Fruit fly (Drosophila melanogaster): ENCODE results near the gene Xport-B.

Gene Xport-B

dm6 chr3R:19879470-19880052 is 35.7 kb downstream of the Xport-B start, which contains the start of gene Ask1:
Ask1 (plus strand) TSS chr3R:19879719.
- no peak for TF ChIP-seq noc (tag; optimal IDR thresholded peaks at IDR 0.05)

- no peak for TF ChIP-seq noc (tag; optimal IDR thresholded peaks at IDR 0.05)
These were observed 37.7 kb downstream of the Xport-B start, which contains the start of the genes CG17186 and Arc42 for dm6 chr3R:19877427-19878076. CG17186 (minus strand) TSS chr3R:19877514. Arc42 (plus strand) TSS chr3R:19877737.

DNA sequence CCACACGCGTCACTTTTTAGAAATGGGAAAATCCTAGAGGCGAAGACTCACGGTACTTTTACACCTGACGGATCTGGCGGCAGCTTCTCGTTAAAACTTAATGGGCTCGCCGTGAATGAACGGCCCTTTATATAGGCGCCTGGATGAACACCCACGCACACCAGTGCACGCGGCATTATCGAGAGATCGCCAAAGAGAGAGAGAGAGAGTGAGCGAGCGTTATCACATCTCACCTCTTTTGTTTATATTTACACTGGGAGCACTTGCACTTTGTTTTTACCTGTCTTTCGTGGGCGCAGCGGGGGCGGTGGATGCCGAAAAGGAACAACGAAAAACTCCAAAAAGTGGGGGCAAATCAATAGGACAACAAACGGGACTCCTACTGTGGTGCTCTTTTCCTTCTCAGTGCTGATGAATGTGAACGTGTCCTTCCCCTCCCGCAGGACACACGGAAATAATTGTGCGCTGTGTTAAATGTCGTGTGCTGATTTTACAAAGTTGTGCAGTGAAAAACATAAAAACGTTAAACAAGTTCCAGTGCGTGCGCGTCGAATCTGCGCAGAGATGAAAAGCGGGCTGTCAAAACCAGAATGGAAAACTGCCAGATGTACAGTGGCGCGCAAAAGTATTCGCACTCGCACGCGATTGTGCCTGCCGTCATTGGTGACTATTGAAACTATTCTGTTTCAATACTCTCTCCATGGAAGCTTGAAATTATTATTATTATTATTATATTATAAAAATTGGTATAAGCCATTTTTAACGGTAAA is 39.9 kb downstream of the Xport-B start, which contains the start of gene Mrp5:
Gene Mrp5 (minus strand): TSS at position 561 of the 770 bp plus-strand sequence.
- no peak for TF ChIP-seq noc (tag; optimal IDR thresholded peaks at IDR 0.05)

DNA sequence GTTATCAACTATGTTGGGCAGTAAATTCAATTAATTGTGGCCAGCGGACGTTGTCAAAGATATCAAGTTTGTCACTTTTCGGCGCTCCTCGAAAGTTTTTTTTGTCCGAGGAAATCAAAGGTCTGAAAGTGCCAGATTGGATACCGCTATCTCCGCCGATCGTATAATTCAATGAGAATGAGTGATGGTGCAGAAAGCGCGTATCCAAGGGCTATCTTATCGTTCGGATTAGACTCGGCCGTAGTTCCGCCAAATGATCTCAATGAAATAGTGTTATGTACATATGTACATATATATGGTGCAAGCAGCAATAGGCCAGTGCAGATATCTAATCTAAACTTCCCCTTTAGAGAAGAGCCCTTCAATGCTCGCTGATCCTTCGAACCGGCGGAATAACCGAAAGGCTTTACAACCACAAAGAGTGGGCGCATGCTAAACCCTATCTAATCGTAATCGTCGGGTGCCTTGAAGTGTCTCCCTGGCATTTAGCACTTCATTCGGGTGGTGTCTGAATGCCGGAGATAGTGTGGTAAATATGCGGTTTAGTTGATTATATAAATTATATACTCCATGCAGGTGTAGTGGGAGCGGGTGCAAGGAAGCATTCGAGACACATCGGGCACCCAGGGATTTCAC is 42.0 kb downstream of the Xport-B start:
- TF ChIP-seq noc (tag; optimal IDR thresholded peaks at IDR 0.05): peak; percentile 4
